Worm (Caenorhabditis elegans): ENCODE results near the gene srz-25.

DNA sequence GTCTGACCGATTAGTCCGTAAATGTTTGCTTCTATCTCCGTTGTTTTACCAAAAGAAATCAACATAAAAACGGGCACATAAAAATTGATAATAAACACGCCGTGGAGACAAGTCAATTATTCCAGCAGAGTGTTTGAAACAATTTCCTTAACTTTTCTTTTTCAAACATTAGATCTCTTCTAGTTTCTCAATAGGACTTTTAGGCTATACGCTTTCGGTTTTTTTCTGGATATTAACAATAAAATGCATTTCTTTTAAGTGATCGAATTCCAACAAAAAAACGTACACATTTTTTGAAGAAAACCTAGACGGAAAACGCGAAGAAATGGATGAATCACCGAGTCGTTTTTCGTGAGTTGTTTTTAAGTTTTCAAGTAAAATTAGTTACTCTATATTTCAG is 18.6 kb downstream of the srz-25 start, which contains the start of gene fbxa-172:
- no peak for TF ChIP-seq ceh-31 (tag; optimal IDR thresholded peaks at IDR 0.05)
- TF ChIP-seq tbx-2 (tag; optimal IDR thresholded peaks at IDR 0.05): no peak
- no peak for TF ChIP-seq fkh-10 (GFP tag; optimal IDR thresholded peaks at IDR 0.05)
- no peak for TF ChIP-seq nhr-11 (tag; optimal IDR thresholded peaks at IDR 0.05)
- no peak for TF ChIP-seq ceh-19 (GFP tag; optimal IDR thresholded peaks at IDR 0.05)
- TF ChIP-seq ama-1 (optimal IDR thresholded peaks at IDR 0.05): no peak
- no peak for TF ChIP-seq fax-1 (tag; optimal IDR thresholded peaks at IDR 0.05)

Measured in whole organism, late embryonic.